Fruit fly (Drosophila melanogaster): ENCODE data around the gene CG13685.

CG13685 gene

dm6 chr3L:7718561-7719417 is 28.4 kb upstream of the CG13685 start, which contains the start of gene Mcad (continued):
- peak; percentile 93 for TF ChIP-seq CG11093 (GFP tag; IDR thresholded peaks at IDR 0.05)
- peak; percentile 44; the same call in 2 of the 3 replicates for TF ChIP-seq otp (GFP tag; IDR thresholded peaks at IDR 0.05)
- peak; percentile 75 for TF ChIP-seq CG32772 (GFP tag; IDR thresholded peaks at IDR 0.05)
- peak; percentile 91 for TF ChIP-seq Vsx1 (GFP tag; optimal IDR thresholded peaks at IDR 0.05)
- peak; percentile 36 for TF ChIP-seq ab (GFP tag; optimal IDR thresholded peaks at IDR 0.05)
- peak; percentile 98 for TF ChIP-seq corto (GFP tag; optimal IDR thresholded peaks at IDR 0.05)
- peak; percentile 63 for TF ChIP-seq Nf-YB (GFP tag; optimal IDR thresholded peaks at IDR 0.05)
- peak; percentile 57 for TF ChIP-seq ara (GFP tag; IDR thresholded peaks at IDR 0.05)
- peak; percentile 16 for TF ChIP-seq pzg (GFP tag; optimal IDR thresholded peaks at IDR 0.05)
- TF ChIP-seq CG3407 (GFP tag; optimal IDR thresholded peaks at IDR 0.05), result peak; percentile 56
- peak; percentile 34 for TF ChIP-seq twi (tag; optimal IDR thresholded peaks at IDR 0.05)
- TF ChIP-seq CG10267 (tag; optimal IDR thresholded peaks at IDR 0.05), result peak; percentile 90
- peak; percentile 93 for TF ChIP-seq CG4820 (GFP tag; optimal IDR thresholded peaks at IDR 0.05)
- peak; percentile 79; the same call in 2 of the 3 replicates for TF ChIP-seq ken (GFP tag; IDR thresholded peaks at IDR 0.05)
- peak; percentile 57 for TF ChIP-seq CG7928 (GFP tag; optimal IDR thresholded peaks at IDR 0.05)
- TF ChIP-seq CG18764 (GFP tag; optimal IDR thresholded peaks at IDR 0.05), result peak; percentile 90
- TF ChIP-seq CG2712 (tag; optimal IDR thresholded peaks at IDR 0.05), result peak; percentile 86
- no peak for TF ChIP-seq z (GFP tag; IDR thresholded peaks at IDR 0.05)
- TF ChIP-seq Ets65A (GFP tag), result peak; percentile 94
- TF ChIP-seq chif (GFP tag; optimal IDR thresholded peaks at IDR 0.05), result peak; percentile 17 to 40
- TF ChIP-seq CG11247 (GFP tag; IDR thresholded peaks at IDR 0.05), result peak; percentile 92
- TF ChIP-seq CG7372 (GFP tag; IDR thresholded peaks at IDR 0.05), result peak; percentile 89
- no peak for TF ChIP-seq HLHmδ (GFP tag; optimal IDR thresholded peaks at IDR 0.05)
- TF ChIP-seq Aef1 (GFP tag; IDR thresholded peaks at IDR 0.05), result peak; percentile 97
- TF ChIP-seq CG6791 (GFP tag; IDR thresholded peaks at IDR 0.05; ENCODE audit: partially characterized antibody), result no peak
- peak; percentile 63 for TF ChIP-seq Dad (GFP tag; optimal IDR thresholded peaks at IDR 0.05)
- TF ChIP-seq GATAe (GFP tag; conservative IDR thresholded peaks at IDR 0.05), result peak; percentile 60
- peak; percentile 93 for TF ChIP-seq caup (GFP tag; optimal IDR thresholded peaks at IDR 0.05; ENCODE audit: severe bottlenecking)
- TF ChIP-seq aop (GFP tag; IDR thresholded peaks at IDR 0.05), result no peak
- TF ChIP-seq CG3163 (GFP tag; optimal IDR thresholded peaks at IDR 0.05), result no peak
- TF ChIP-seq CG9932 (GFP tag; IDR thresholded peaks at IDR 0.05), result peak; percentile 96
- no peak for TF ChIP-seq CG8478 (optimal IDR thresholded peaks at IDR 0.05)
- TF ChIP-seq esg (GFP tag; conservative IDR thresholded peaks at IDR 0.05), result peak; percentile 94
- peak; percentile 95 for TF ChIP-seq tin (GFP tag; optimal IDR thresholded peaks at IDR 0.05)
- TF ChIP-seq Ravus (GFP tag; IDR thresholded peaks at IDR 0.05), result peak; percentile 87
- peak; percentile 70 to 91 for TF ChIP-seq bsh (GFP tag; optimal IDR thresholded peaks at IDR 0.05)
- TF ChIP-seq ase (GFP tag; IDR thresholded peaks at IDR 0.05), result peak; percentile 91
- peak; percentile 80 for TF ChIP-seq E2f1 (GFP tag; IDR thresholded peaks at IDR 0.05)
- peak; percentile 27 for TF ChIP-seq CG15073 (GFP tag; optimal IDR thresholded peaks at IDR 0.05)
- no peak for TF ChIP-seq Opbp (GFP tag; IDR thresholded peaks at IDR 0.05; ENCODE audit: partially characterized antibody)
- TF ChIP-seq pum (GFP tag; optimal IDR thresholded peaks at IDR 0.05), result peak; percentile 61
- peak; percentile 51 for TF ChIP-seq CG13123 (GFP tag; optimal IDR thresholded peaks at IDR 0.05)
- TF ChIP-seq Camta (GFP tag; optimal IDR thresholded peaks at IDR 0.05), result peak; percentile 57
- peak; percentile 95 for TF ChIP-seq HLH3B (GFP tag; IDR thresholded peaks at IDR 0.05)
- TF ChIP-seq sens (GFP tag), result peak; percentile 89
- peak; percentile 90 for TF ChIP-seq Gug (GFP tag; IDR thresholded peaks at IDR 0.05)
- peak; percentile 67 for TF ChIP-seq schlank (tag; optimal IDR thresholded peaks at IDR 0.05)
- no peak for TF ChIP-seq hb (GFP tag; IDR thresholded peaks at IDR 0.05; ENCODE audit: partially characterized antibody)
- peak; percentile 90 for TF ChIP-seq CG9727 (GFP tag; optimal IDR thresholded peaks at IDR 0.05)
- TF ChIP-seq pho (GFP tag; optimal IDR thresholded peaks at IDR 0.05), result peak; percentile 71
